Worm (Caenorhabditis elegans): ENCODE data around the gene H12D21.5.

Gene H12D21.5

ce11 chrV:14909331-14909835 lies 15.6 kb downstream of the H12D21.5 start, which contains the start of gene H12D21.9:
TSS of gene H12D21.9 (minus strand) at chrV:14909478.
- TF ChIP-seq skn-1 (tag; optimal IDR thresholded peaks at IDR 0.05) (no peak), C34F6.9 (tag; optimal IDR thresholded peaks at IDR 0.05) (peak; percentile 2)

- no peak for TF ChIP-seq nhr-6 (tag; optimal IDR thresholded peaks at IDR 0.05)
These were observed 17.0 kb downstream of the H12D21.5 start for ce11 chrV:14910758-14911157.

ce11 chrV:14915599-14915998 lies 21.8 kb downstream of the H12D21.5 start, which contains the start of gene H12D21.11:
TSS of gene H12D21.11 (plus strand) at chrV:14915899.
- TF ChIP-seq nhr-21 (tag; optimal IDR thresholded peaks at IDR 0.05): no peak
- TF ChIP-seq unc-39 (tag; optimal IDR thresholded peaks at IDR 0.05): no peak
- TF ChIP-seq sma-9 (GFP tag; optimal IDR thresholded peaks at IDR 0.05): no peak
- no peak for TF ChIP-seq sma-9 (tag; optimal IDR thresholded peaks at IDR 0.05)
- TF ChIP-seq sem-4 (tag; optimal IDR thresholded peaks at IDR 0.05): no peak
- no peak for TF ChIP-seq egl-27 (tag; optimal IDR thresholded peaks at IDR 0.05)
- no peak for TF ChIP-seq R02D3.7 (tag; optimal IDR thresholded peaks at IDR 0.05)
- TF ChIP-seq elt-1 (tag; optimal IDR thresholded peaks at IDR 0.05): no peak
- TF ChIP-seq unc-62 (GFP tag; optimal IDR thresholded peaks at IDR 0.05): no peak
- no peak for TF ChIP-seq peb-1 (tag; optimal IDR thresholded peaks at IDR 0.05)
- no peak for TF ChIP-seq lin-13 (GFP tag; optimal IDR thresholded peaks at IDR 0.05)
- no peak for TF ChIP-seq fos-1 (tag; optimal IDR thresholded peaks at IDR 0.05)
- no peak for TF ChIP-seq ceh-82 (tag; optimal IDR thresholded peaks at IDR 0.05)
- no peak for TF ChIP-seq lin-39 (tag; optimal IDR thresholded peaks at IDR 0.05)
- no peak for TF ChIP-seq ztf-11 (tag; optimal IDR thresholded peaks at IDR 0.05)
- TF ChIP-seq zag-1 (tag; optimal IDR thresholded peaks at IDR 0.05): no peak
- TF ChIP-seq nhr-77 (tag; optimal IDR thresholded peaks at IDR 0.05): no peak

ce11 chrV:14921509-14921908 lies 27.7 kb downstream of the H12D21.5 start, which contains the start of gene zmp-4:
TSS of gene zmp-4 (minus strand) at chrV:14921609.
- TF ChIP-seq aly-2 (tag; optimal IDR thresholded peaks at IDR 0.05) (no peak), snpc-4 (tag; optimal IDR thresholded peaks at IDR 0.05) (no peak), nhr-25 (tag; optimal IDR thresholded peaks at IDR 0.05) (no peak), ztf-11 (tag; optimal IDR thresholded peaks at IDR 0.05) (no peak), F13H6.1 (tag; optimal IDR thresholded peaks at IDR 0.05) (no peak), fos-1 (tag; optimal IDR thresholded peaks at IDR 0.05) (no peak), nhr-21 (tag; optimal IDR thresholded peaks at IDR 0.05) (no peak), R02D3.7 (tag; optimal IDR thresholded peaks at IDR 0.05) (no peak), elt-1 (tag; optimal IDR thresholded peaks at IDR 0.05) (no peak), nhr-10 (tag; optimal IDR thresholded peaks at IDR 0.05) (no peak), lsy-2 (tag; optimal IDR thresholded peaks at IDR 0.05) (no peak)

- no peak for TF ChIP-seq nhr-6 (tag; optimal IDR thresholded peaks at IDR 0.05)
- no peak for TF ChIP-seq ceh-16 (tag; optimal IDR thresholded peaks at IDR 0.05)
- TF ChIP-seq ztf-11 (tag; optimal IDR thresholded peaks at IDR 0.05): no peak
- TF ChIP-seq snpc-4 (tag; optimal IDR thresholded peaks at IDR 0.05): no peak
- no peak for TF ChIP-seq lin-13 (GFP tag; optimal IDR thresholded peaks at IDR 0.05)
- no peak for TF ChIP-seq lin-11 (tag; optimal IDR thresholded peaks at IDR 0.05)
- TF ChIP-seq lin-39 (tag; optimal IDR thresholded peaks at IDR 0.05): no peak
- TF ChIP-seq nhr-129 (tag; optimal IDR thresholded peaks at IDR 0.05): no peak
- no peak for TF ChIP-seq unc-39 (tag; optimal IDR thresholded peaks at IDR 0.05)
- no peak for TF ChIP-seq fos-1 (tag; optimal IDR thresholded peaks at IDR 0.05)
- TF ChIP-seq F13H6.1 (tag; optimal IDR thresholded peaks at IDR 0.05): no peak
- TF ChIP-seq lsy-2 (tag; optimal IDR thresholded peaks at IDR 0.05): no peak
These were observed 30.3 kb downstream of the H12D21.5 start, which contains the start of gene srg-54 for ce11 chrV:14924104-14924503. TSS of gene srg-54 (minus strand) at chrV:14924204.

- TF ChIP-seq nhr-237 (tag; optimal IDR thresholded peaks at IDR 0.05) (no peak), R02D3.7 (tag; optimal IDR thresholded peaks at IDR 0.05) (no peak), nhr-23 (tag; optimal IDR thresholded peaks at IDR 0.05) (no peak), mdl-1 (tag; optimal IDR thresholded peaks at IDR 0.05) (no peak), Y55F3AM.14 (GFP tag; optimal IDR thresholded peaks at IDR 0.05) (no peak), sma-3 (GFP tag; optimal IDR thresholded peaks at IDR 0.05) (no peak), ama-1 (optimal IDR thresholded peaks at IDR 0.05) (no peak), dmd-4 (tag; optimal IDR thresholded peaks at IDR 0.05) (no peak), snpc-4 (tag; optimal IDR thresholded peaks at IDR 0.05) (no peak), crh-2 (tag; optimal IDR thresholded peaks at IDR 0.05) (no peak), elt-1 (tag; optimal IDR thresholded peaks at IDR 0.05) (no peak), nhr-77 (tag; optimal IDR thresholded peaks at IDR 0.05) (no peak), ztf-11 (tag; optimal IDR thresholded peaks at IDR 0.05) (no peak)
These were observed 34.4 kb downstream of the H12D21.5 start, which contains the start of gene srg-55 for ce11 chrV:14928248-14928647. TSS of gene srg-55 (minus strand) at chrV:14928348.
